Worm (Caenorhabditis elegans) whole organism, L4 larva: ENCODE results near the gene ipla-2.

Experiments
- F26F4.8 ChIP-seq: fragments of 200-800 bp; sonication (Bioruptor generic); conservative IDR thresholded peaks from 2 replicates; pipeline ENCODE4 v1.3.6; 2022; ENCODE audit warnings: missing genetic modification characterization, missing compliant biosample characterization
- mdt-29 ChIP-seq: fragments of 200-800 bp; sonication (Bioruptor generic); IDR thresholded peaks from 2 replicates; pipeline ENCODE4 v1.3.6; 2022; ENCODE audit warnings: missing genetic modification reagents, missing genetic modification characterization, missing compliant biosample characterization
- nhr-10 ChIP-seq: fragments of 150-350 bp; optimal IDR thresholded peaks from 2 replicates; lab custom pipeline; 2014; ENCODE audit warnings: missing biosample characterization, missing genetic modification characterization
- nhr-25 ChIP-seq: sonication (generic microtip); optimal IDR thresholded peaks from 2 replicates; lab custom pipeline; 2017; ENCODE audit warnings: missing genetic modification characterization, mild to moderate bottlenecking, missing compliant biosample characterization, antibody characterized with exemption, moderate library complexity, borderline replicate concordance; ENCODE audit not compliant: insufficient read depth
- nhr-42 ChIP-seq: fragments of 200-800 bp; sonication (Bioruptor generic); IDR thresholded peaks from 2 replicates; pipeline ENCODE4 v1.3.6; 2022; ENCODE audit warnings: missing genetic modification characterization, missing compliant biosample characterization
- spr-3 ChIP-seq: fragments of 200-800 bp; sonication (Bioruptor generic); optimal IDR thresholded peaks from 2 replicates; lab custom pipeline; 2018; ENCODE audit warnings: mild to moderate bottlenecking, missing genetic modification characterization, missing compliant biosample characterization

- no peak for TF ChIP-seq nhr-25 (tag; lab: Kevin White, UChicago)
- TF ChIP-seq nhr-10 (tag; lab: Kevin White, UChicago), result no peak
- TF ChIP-seq nhr-42 (GFP tag; lab: Robert Waterston, UW), result no peak
- TF ChIP-seq F26F4.8 (GFP tag; lab: Robert Waterston, UW), result no peak
- no peak for TF ChIP-seq mdt-29 (GFP tag; lab: Robert Waterston, UW)
- TF ChIP-seq spr-3 (GFP tag; lab: Kevin White, UChicago), result no peak
These were observed 31.7 kb upstream of the ipla-2 start, which contains the start of gene R07B1.13 for ce11 chrX:9869522-9869921.
